Fruit fly (Drosophila melanogaster) whole organism, prepupa: ENCODE data around the gene CG5321.

ENCODE experiments used
- Blimp-1 ChIP-seq: fragments of 200-800 bp; sonication (Bioruptor generic); optimal IDR thresholded peaks from 3 replicates; lab custom pipeline; 2017; ENCODE audit warnings: missing biosample characterization, missing genetic modification characterization, mild to moderate bottlenecking, moderate library complexity, missing genetic modification reagents
- CG10631 ChIP-seq: fragments of 200-800 bp; sonication (Bioruptor generic); optimal IDR thresholded peaks from 2 replicates; lab custom pipeline; 2016; ENCODE audit warnings: missing biosample characterization, missing genetic modification characterization
- CG16779 ChIP-seq: fragments of 200-800 bp; sonication (Bioruptor generic); optimal IDR thresholded peaks from 3 replicates; lab custom pipeline; 2017; ENCODE audit warnings: missing biosample characterization, mild to moderate bottlenecking, missing genetic modification characterization
- CG3032 ChIP-seq: fragments of 200-800 bp; optimal IDR thresholded peaks from 2 replicates; lab custom pipeline; 2019; ENCODE audit warnings: missing biosample characterization, mild to moderate bottlenecking, missing genetic modification characterization, moderate library complexity
- CG4318 ChIP-seq: fragments of 200-800 bp; sonication (Bioruptor generic); optimal IDR thresholded peaks from 3 replicates; lab custom pipeline; 2017; ENCODE audit warnings: missing biosample characterization, mild to moderate bottlenecking, missing genetic modification characterization
- CG6808 ChIP-seq: fragments of 200-800 bp; sonication (Bioruptor generic); optimal IDR thresholded peaks from 3 replicates; lab custom pipeline; 2017; ENCODE audit warnings: missing biosample characterization, missing genetic modification characterization, mild to moderate bottlenecking, moderate library complexity, missing genetic modification reagents
- CG7368 ChIP-seq: fragments of 200-800 bp; sonication (Bioruptor generic); optimal IDR thresholded peaks from 3 replicates; lab custom pipeline; 2016; ENCODE audit warnings: missing biosample characterization, missing genetic modification characterization
- Eip75B ChIP-seq: fragments of 200-800 bp; sonication (Bioruptor generic); optimal IDR thresholded peaks from 3 replicates; lab custom pipeline; 2016; ENCODE audit warnings: missing biosample characterization, missing genetic modification characterization
- Eip78C ChIP-seq: fragments of 200-800 bp; sonication (Bioruptor generic); peaks from one replicate; lab custom pipeline; 2016; ENCODE audit warnings: missing biosample characterization, missing genetic modification characterization
- Gug ChIP-seq: fragments of 200-800 bp; sonication (Bioruptor generic); IDR thresholded peaks from 2 replicates; pipeline ENCODE4 v1.3.6; 2022; ENCODE audit warnings: missing biosample characterization, missing genetic modification characterization
- eg ChIP-seq: fragments of 200-800 bp; sonication (Bioruptor generic); IDR thresholded peaks from 3 replicates; pipeline ENCODE4 v1.3.6; 2022; ENCODE audit warnings: missing biosample characterization, missing genetic modification characterization
- salr ChIP-seq, 2 experiments: fragments of 200-800 bp; sonication (Bioruptor generic); optimal IDR thresholded peaks; 3 replicates each; lab custom pipeline; 2016 to 2018; ENCODE audit warnings: missing biosample characterization in 2 of 2, missing genetic modification characterization in 2 of 2, mild to moderate bottlenecking in 1 of 2

dm6 chrX:14634696-14635095, 44.7 kb upstream of the CG5321 start:
- no peak for TF ChIP-seq Eip75B (GFP tag; lab: Kevin White, UChicago)
- no peak for TF ChIP-seq CG16779
- TF ChIP-seq CG4318 (GFP tag; lab: Kevin White, UChicago): no peak
- TF ChIP-seq salr (GFP tag; optimal IDR thresholded peaks at IDR 0.05; lab: Kevin White, UChicago): no peak
- TF ChIP-seq CG10631 (GFP tag; lab: Kevin White, UChicago): no peak
- no peak for TF ChIP-seq CG7368
- TF ChIP-seq Eip78C (GFP tag; lab: Kevin White, UChicago): peak; percentile 2
- TF ChIP-seq Gug (GFP tag; lab: Robert Waterston, UW): no peak
- TF ChIP-seq eg (GFP tag; lab: Robert Waterston, UW): no peak
- TF ChIP-seq CG3032 (tag; lab: Kevin White, UChicago): no peak
- TF ChIP-seq Blimp-1: no peak
- no peak for TF ChIP-seq CG6808 (GFP tag; lab: Kevin White, UChicago)
